Worm (Caenorhabditis elegans) whole organism, L4 larva: ENCODE data around the gene T28H10.1.

Source experiments
- F10B5.3 ChIP-seq: sonication (generic microtip); optimal IDR thresholded peaks from 2 replicates; lab custom pipeline; 2016; ENCODE audit warnings: mild to moderate bottlenecking, missing genetic modification characterization, missing compliant biosample characterization
- F49E8.2 ChIP-seq: sonication (generic microtip); optimal IDR thresholded peaks from 2 replicates; lab custom pipeline; 2016; ENCODE audit warnings: missing compliant biosample characterization, mild to moderate bottlenecking, missing genetic modification characterization, borderline replicate concordance
- T20F7.1 ChIP-seq: fragments of 200-800 bp; sonication (Bioruptor generic); optimal IDR thresholded peaks from 2 replicates; lab custom pipeline; 2018; ENCODE audit warnings: mild to moderate bottlenecking, missing genetic modification characterization, missing compliant biosample characterization
- T26A8.4 ChIP-seq: fragments of 200-800 bp; sonication (Bioruptor generic); IDR thresholded peaks from 2 replicates; pipeline ENCODE4 v1.3.6; 2022; ENCODE audit warnings: missing genetic modification characterization, missing compliant biosample characterization
- Y48G9A.11 ChIP-seq: fragments of 200-800 bp; sonication (Bioruptor generic); IDR thresholded peaks from 2 replicates; pipeline ENCODE4 v1.3.6; 2022; ENCODE audit warnings: missing genetic modification reagents, missing genetic modification characterization, missing compliant biosample characterization
- aha-1 ChIP-seq: fragments of 150-350 bp; peaks from one replicate; lab custom pipeline; 2014; ENCODE audit warnings: missing biosample characterization, missing genetic modification characterization
- ama-1 ChIP-seq: fragments of 150-350 bp; optimal IDR thresholded peaks from 2 replicates; lab custom pipeline; 2014; ENCODE audit warnings: inconsistent platforms, mixed read lengths
- ceh-20 ChIP-seq: fragments of 200-800 bp; sonication (Bioruptor generic); IDR thresholded peaks from 2 replicates; pipeline ENCODE4 v1.3.6; 2022; ENCODE audit warnings: missing genetic modification reagents, missing genetic modification characterization, missing compliant biosample characterization
- ceh-44 ChIP-seq: fragments of 200-800 bp; sonication (Bioruptor generic); IDR thresholded peaks from 2 replicates; pipeline ENCODE4 v1.3.6; 2022; ENCODE audit warnings: missing genetic modification reagents, missing genetic modification characterization, missing compliant biosample characterization
- ceh-62 ChIP-seq: sonication (generic microtip); optimal IDR thresholded peaks from 2 replicates; lab custom pipeline; 2017; ENCODE audit warnings: missing biosample characterization, missing genetic modification characterization
- cey-2 ChIP-seq: sonication (generic microtip); optimal IDR thresholded peaks from 3 replicates; lab custom pipeline; 2017; ENCODE audit warnings: missing genetic modification characterization, mild to moderate bottlenecking, missing compliant biosample characterization, antibody characterized with exemption, borderline replicate concordance; ENCODE audit not compliant: insufficient read depth
- ctbp-1 ChIP-seq: fragments of 200-800 bp; sonication (Bioruptor generic); IDR thresholded peaks from 2 replicates; pipeline ENCODE4 v1.3.6; 2022; ENCODE audit warnings: missing genetic modification reagents, missing genetic modification characterization, missing compliant biosample characterization
- daf-16 ChIP-seq, 3 experiments: sonication (generic microtip); optimal IDR thresholded peaks; 2 replicates each; lab custom pipeline; 2016 to 2017; ENCODE audit warnings: missing genetic modification characterization in 3 of 3, missing genetic modification reagents in 3 of 3, mild to moderate bottlenecking in 2 of 3, missing compliant biosample characterization in 2 of 3, missing biosample characterization in 1 of 3, moderate library complexity in 1 of 3
- dmd-6 ChIP-seq: fragments of 200-800 bp; sonication (Bioruptor generic); IDR thresholded peaks from 2 replicates; pipeline ENCODE4 v1.3.6; 2022; ENCODE audit warnings: missing genetic modification reagents, missing genetic modification characterization, missing compliant biosample characterization
- dmd-9 ChIP-seq: fragments of 200-800 bp; sonication (Bioruptor generic); IDR thresholded peaks from 2 replicates; pipeline ENCODE4 v1.3.6; 2022; ENCODE audit warnings: missing genetic modification reagents, missing genetic modification characterization, missing compliant biosample characterization
- egl-27 ChIP-seq: sonication (generic microtip); optimal IDR thresholded peaks from 3 replicates; lab custom pipeline; 2017; ENCODE audit warnings: missing biosample characterization, missing genetic modification reagents, missing genetic modification characterization
- egl-43 ChIP-seq: fragments of 200-800 bp; sonication (Bioruptor generic); IDR thresholded peaks from 2 replicates; pipeline ENCODE4 v1.3.6; 2022; ENCODE audit warnings: missing genetic modification reagents, missing genetic modification characterization, missing compliant biosample characterization
- gei-8 ChIP-seq: fragments of 200-800 bp; sonication (Bioruptor generic); optimal IDR thresholded peaks from 2 replicates; lab custom pipeline; 2018; ENCODE audit warnings: mild to moderate bottlenecking, missing genetic modification characterization, missing compliant biosample characterization
- hlh-11 ChIP-seq: fragments of 200-800 bp; sonication (Bioruptor generic); optimal IDR thresholded peaks from 2 replicates; lab custom pipeline; 2018; ENCODE audit warnings: mild to moderate bottlenecking, missing genetic modification characterization, missing compliant biosample characterization
- hlh-30 ChIP-seq: sonication (generic microtip); optimal IDR thresholded peaks from 2 replicates; lab custom pipeline; 2017; ENCODE audit warnings: antibody characterized with exemption, mild to moderate bottlenecking, missing genetic modification characterization, missing compliant biosample characterization; ENCODE audit not compliant: insufficient read depth
- lin-15B ChIP-seq: fragments of 150-350 bp; sonication (generic microtip); optimal IDR thresholded peaks from 3 replicates; lab custom pipeline; 2014; ENCODE audit warnings: missing biosample characterization, missing genetic modification characterization
- lin-29 ChIP-seq: fragments of 200-800 bp; sonication (Bioruptor generic); IDR thresholded peaks from 2 replicates; pipeline ENCODE4 v1.3.6; 2022; ENCODE audit warnings: missing genetic modification reagents, missing genetic modification characterization, missing compliant biosample characterization
- lsy-2 ChIP-seq, 2 experiments: fragments of 150-350 bp in 1 of 2; sonication (generic microtip) in 1 of 2; optimal IDR thresholded peaks; 2 replicates each; lab custom pipeline; 2014 to 2017; ENCODE audit warnings: missing biosample characterization in 2 of 2, missing genetic modification characterization in 2 of 2
- madf-5 ChIP-seq, 2 experiments: fragments of 200-800 bp; sonication (Bioruptor generic); IDR thresholded peaks; 2 replicates each; pipeline ENCODE4 v1.3.6; 2022; ENCODE audit warnings: missing compliant biosample characterization in 2 of 2, missing genetic modification characterization in 2 of 2
- mdl-1 ChIP-seq, 2 experiments: fragments of 150-350 bp in 1 of 2; sonication (generic microtip) in 1 of 2; optimal IDR thresholded peaks; 2 replicates each; lab custom pipeline; 2014 to 2017; ENCODE audit warnings: missing biosample characterization in 2 of 2, missing genetic modification characterization in 2 of 2
- mep-1 ChIP-seq: fragments of 150-350 bp; sonication (generic microtip); optimal IDR thresholded peaks from 3 replicates; lab custom pipeline; 2014; ENCODE audit warnings: missing biosample characterization, missing genetic modification characterization
- mxl-3 ChIP-seq: fragments of 200-800 bp; sonication (Bioruptor generic); optimal IDR thresholded peaks from 2 replicates; lab custom pipeline; 2018; ENCODE audit warnings: mild to moderate bottlenecking, missing genetic modification characterization, missing compliant biosample characterization
- nhr-102 ChIP-seq: sonication (generic microtip); optimal IDR thresholded peaks from 2 replicates; lab custom pipeline; 2016; ENCODE audit warnings: mild to moderate bottlenecking, missing genetic modification characterization, moderate library complexity, missing compliant biosample characterization
- nhr-11 ChIP-seq: fragments of 150-350 bp; optimal IDR thresholded peaks from 2 replicates; lab custom pipeline; 2014; ENCODE audit warnings: missing biosample characterization, missing genetic modification characterization
- nhr-28 ChIP-seq: fragments of 150-350 bp; optimal IDR thresholded peaks from 2 replicates; lab custom pipeline; 2014; ENCODE audit warnings: missing biosample characterization, missing genetic modification characterization
- nhr-48 ChIP-seq: sonication (generic microtip); optimal IDR thresholded peaks from 2 replicates; lab custom pipeline; 2016; ENCODE audit warnings: mild to moderate bottlenecking, missing genetic modification characterization, missing compliant biosample characterization
- nhr-6 ChIP-seq: fragments of 150-350 bp; optimal IDR thresholded peaks from 2 replicates; lab custom pipeline; 2014; ENCODE audit warnings: missing biosample characterization, missing genetic modification characterization
- pqm-1 ChIP-seq: sonication (generic microtip); optimal IDR thresholded peaks from 2 replicates; lab custom pipeline; 2017; ENCODE audit warnings: missing biosample characterization, missing genetic modification characterization
- saeg-2 ChIP-seq: fragments of 200-800 bp; sonication (Bioruptor generic); IDR thresholded peaks from 2 replicates; pipeline ENCODE4 v1.3.6; 2022; ENCODE audit warnings: missing genetic modification reagents, missing genetic modification characterization, missing compliant biosample characterization
- set-16 ChIP-seq: fragments of 200-800 bp; sonication (Bioruptor generic); IDR thresholded peaks from 2 replicates; pipeline ENCODE4 v1.3.6; 2022; ENCODE audit warnings: missing genetic modification reagents, missing genetic modification characterization, missing compliant biosample characterization
- spr-1 ChIP-seq: sonication (generic microtip); optimal IDR thresholded peaks from 2 replicates; lab custom pipeline; 2016; ENCODE audit warnings: mild to moderate bottlenecking, missing genetic modification characterization, missing compliant biosample characterization
- tra-1 ChIP-seq: fragments of 200-800 bp; sonication (Bioruptor generic); IDR thresholded peaks from 2 replicates; pipeline ENCODE4 v1.3.6; 2022; ENCODE audit warnings: missing genetic modification reagents, missing genetic modification characterization, missing compliant biosample characterization
- unc-39 ChIP-seq: sonication (generic microtip); optimal IDR thresholded peaks from 2 replicates; lab custom pipeline; 2017; ENCODE audit warnings: missing biosample characterization, missing genetic modification characterization
- unc-62 ChIP-seq, 3 experiments: fragments of 150-350 bp in 1 of 3; sonication (generic microtip); optimal IDR thresholded peaks in 2 of 3; peaks in 1 of 3; 1 replicate in 1 of 3; 2 replicates in 2 of 3; lab custom pipeline; 2014 to 2017; ENCODE audit warnings: missing biosample characterization in 3 of 3, missing genetic modification characterization in 3 of 3, missing genetic modification reagents in 3 of 3, missing genotype in 1 of 3

The T28H10.1 gene

DNA sequence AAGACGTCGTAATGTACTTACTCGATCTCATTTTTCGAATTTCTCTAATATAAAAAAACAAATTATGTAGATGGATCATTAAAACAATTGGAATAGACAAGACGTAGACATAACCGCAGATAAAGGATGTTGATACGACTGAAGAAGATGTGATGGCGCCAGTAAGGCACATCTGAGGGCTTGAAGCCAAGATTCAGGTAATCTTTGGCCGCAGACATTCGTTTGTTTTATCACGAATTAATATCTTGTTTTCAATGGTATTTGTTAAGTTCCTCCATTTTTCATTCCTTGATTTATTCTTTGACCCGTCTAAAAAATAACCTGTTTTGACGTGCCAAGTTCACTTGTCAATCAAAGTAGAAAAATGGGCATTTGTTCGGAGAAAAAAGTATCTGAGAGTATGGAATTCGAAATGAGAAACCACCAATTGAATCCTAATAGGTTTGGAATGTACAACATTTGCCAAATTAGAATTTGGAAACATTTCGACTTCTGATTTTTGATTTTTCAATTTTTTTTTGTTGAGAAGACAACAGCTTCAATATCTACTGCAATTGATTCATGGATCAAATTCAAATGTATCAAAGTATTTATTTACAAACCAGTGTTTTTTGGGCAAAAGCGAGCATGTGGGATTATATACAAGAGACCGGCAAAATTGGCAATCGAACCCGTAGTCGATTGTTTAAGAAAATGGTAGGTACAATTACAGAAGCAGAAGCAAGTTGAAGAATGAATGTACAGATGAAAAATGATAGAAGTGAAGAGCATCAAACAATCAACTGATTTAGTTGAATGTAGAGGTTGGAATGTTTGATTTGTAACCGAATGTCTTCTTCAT is 48.3 kb downstream of the T28H10.1 start (continued):
- TF ChIP-seq ceh-44 (GFP tag; lab: Robert Waterston, UW) (no peak), mdl-1 (tag; optimal IDR thresholded peaks at IDR 0.05; lab: Kevin White, UChicago) (no peak), dmd-9 (GFP tag; lab: Robert Waterston, UW) (no peak), saeg-2 (GFP tag; lab: Robert Waterston, UW) (no peak), madf-5 (GFP tag; IDR thresholded peaks at IDR 0.05; lab: Robert Waterston, UW) (no peak)

DNA sequence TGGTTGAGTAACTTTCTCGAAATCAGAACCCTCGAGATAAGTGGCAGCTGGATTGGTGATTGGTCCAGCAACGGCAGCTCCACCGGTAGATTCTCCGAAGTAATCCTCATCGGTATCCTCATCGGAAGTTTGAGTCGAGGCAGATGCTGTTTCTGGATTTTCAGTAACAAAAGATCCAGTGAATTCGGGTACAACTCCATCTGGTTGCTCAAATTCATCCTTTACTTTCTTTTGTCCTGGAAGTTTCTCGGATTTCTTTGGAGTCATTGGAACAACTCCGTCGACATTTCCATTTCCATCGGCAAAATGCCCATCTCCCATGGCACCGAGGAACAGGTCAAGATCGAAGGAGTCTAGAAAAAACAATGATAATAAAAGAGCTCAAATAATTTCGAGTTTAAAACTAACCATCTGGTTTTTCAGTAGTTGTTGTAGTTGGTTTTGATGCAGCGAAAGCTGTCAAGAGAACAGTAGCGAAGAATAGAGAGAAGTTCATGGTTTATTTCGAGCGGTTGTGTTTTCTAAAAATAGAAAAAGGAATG is 49.1 kb downstream of the T28H10.1 start, which contains the start of gene F45D3.4:
Gene F45D3.4, minus strand, starts transcription at position 521 of the 542 bp plus-strand sequence.
- TF ChIP-seq T26A8.4 (GFP tag; lab: Robert Waterston, UW): peak; percentile 10; the same call in 1 of the 2 replicates
- no peak for TF ChIP-seq F49E8.2
- TF ChIP-seq egl-43 (GFP tag; lab: Robert Waterston, UW): peak; percentile 55; the same call in 1 of the 2 replicates
- TF ChIP-seq T20F7.1 (GFP tag; lab: Kevin White, UChicago): no peak
- TF ChIP-seq ama-1 (lab: Kevin White, UChicago): peak; percentile 87
- no peak for TF ChIP-seq nhr-6 (tag; lab: Kevin White, UChicago)
- no peak for TF ChIP-seq ceh-20 (GFP tag; lab: Robert Waterston, UW)
- TF ChIP-seq mep-1 (tag; lab: Kevin White, UChicago): peak; percentile 6
- TF ChIP-seq ceh-62 (tag; lab: Kevin White, UChicago): no peak
- no peak for TF ChIP-seq mxl-3 (GFP tag; lab: Kevin White, UChicago)
- TF ChIP-seq nhr-102 (tag; lab: Kevin White, UChicago): no peak
- TF ChIP-seq lsy-2 (tag; optimal IDR thresholded peaks at IDR 0.05; lab: Kevin White, UChicago): no peak
- no peak for TF ChIP-seq egl-27 (tag; lab: Kevin White, UChicago)
- 0 out of 2 replicates have a peak, but pooled peaks have one; percentile 12 for TF ChIP-seq Y48G9A.11 (GFP tag; lab: Robert Waterston, UW)
- TF ChIP-seq spr-1 (tag; lab: Kevin White, UChicago): no peak
- no peak for TF ChIP-seq unc-39 (tag; lab: Kevin White, UChicago)
- peak; percentile 98 for TF ChIP-seq aha-1 (tag; lab: Kevin White, UChicago)

- TF ChIP-seq set-16 (GFP tag; lab: Robert Waterston, UW) (0 out of 2 replicates have a peak, but pooled peaks have one; percentile 16), lin-15B (no peak), lsy-2 (tag; optimal IDR thresholded peaks at IDR 0.05; lab: Kevin White, UChicago) (peak in 1 of 2 experiments; percentile 38), mep-1 (tag; lab: Kevin White, UChicago) (peak; percentile 19), daf-16 (GFP tag; optimal IDR thresholded peaks at IDR 0.05; lab: Kevin White, UChicago) (no peak), daf-16 (tag; optimal IDR thresholded peaks at IDR 0.05; lab: Kevin White, UChicago) (no peak), ctbp-1 (GFP tag; lab: Robert Waterston, UW) (peak; percentile 32; the same call in 1 of the 2 replicates), gei-8 (GFP tag; lab: Kevin White, UChicago) (peak; percentile 12), hlh-11 (tag; lab: Kevin White, UChicago) (peak; percentile 91), nhr-28 (tag; lab: Kevin White, UChicago) (peak; percentile 76), F10B5.3 (tag; lab: Kevin White, UChicago) (no peak), hlh-30 (tag; lab: Kevin White, UChicago) (peak; percentile 79), cey-2 (tag; lab: Kevin White, UChicago) (peak; percentile 15), dmd-6 (GFP tag; lab: Robert Waterston, UW) (peak; percentile 56), mxl-3 (GFP tag; lab: Kevin White, UChicago) (peak; percentile 41), pqm-1 (tag; lab: Kevin White, UChicago) (no peak), ceh-20 (GFP tag; lab: Robert Waterston, UW) (peak; percentile 24; the same call in 1 of the 2 replicates), mdl-1 (tag; optimal IDR thresholded peaks at IDR 0.05; lab: Kevin White, UChicago) (peak; percentile 34 to 82), ceh-62 (tag; lab: Kevin White, UChicago) (no peak), lin-29 (GFP tag; lab: Robert Waterston, UW) (0 out of 2 replicates have a peak, but pooled peaks have one; percentile 17), tra-1 (GFP tag; lab: Robert Waterston, UW) (0 out of 2 replicates have a peak, but pooled peaks have one; percentile 19), aha-1 (tag; lab: Kevin White, UChicago) (peak; percentile 83), unc-62 (GFP tag; optimal IDR thresholded peaks at IDR 0.05 in 1 of 2; lab: Kevin White, UChicago) (peak in 1 of 2 experiments; percentile 93), unc-62 (tag; optimal IDR thresholded peaks at IDR 0.05; lab: Kevin White, UChicago) (no peak), nhr-48 (tag; lab: Kevin White, UChicago) (peak; percentile 95), nhr-11 (no peak)
Observed at ce11 chrV:12553286-12553725, 49.7 kb downstream of the T28H10.1 start.
